Fruit fly (Drosophila melanogaster) whole organism, embryonic: ENCODE measurements around the gene Acp29AB.

ENCODE experiments used
- BtbVII ChIP-seq: fragments of 200-800 bp; sonication (Bioruptor generic); optimal IDR thresholded peaks from 3 replicates; lab custom pipeline; 2017; ENCODE audit warnings: missing biosample characterization, mild to moderate bottlenecking, missing genetic modification characterization
- C15 ChIP-seq: fragments of 200-800 bp; sonication (Bioruptor generic); IDR thresholded peaks from 3 replicates; pipeline ENCODE4 v1.3.6; 2022; ENCODE audit warnings: missing biosample characterization, missing genetic modification characterization
- CG10366 ChIP-seq: fragments of 200-800 bp; sonication (Bioruptor generic); IDR thresholded peaks from 2 replicates; pipeline ENCODE4 v1.3.6; 2022; ENCODE audit warnings: missing biosample characterization, missing genetic modification characterization
- CG11093 ChIP-seq: fragments of 200-800 bp; sonication (Bioruptor generic); IDR thresholded peaks from 3 replicates; pipeline ENCODE4 v1.3.6; 2022; ENCODE audit warnings: missing biosample characterization, missing genetic modification characterization
- CG11504 ChIP-seq: fragments of 200-800 bp; sonication (Bioruptor generic); optimal IDR thresholded peaks from 3 replicates; lab custom pipeline; 2019; ENCODE audit warnings: missing biosample characterization, mild to moderate bottlenecking, missing genetic modification characterization, moderate library complexity
- CG12104 ChIP-seq: fragments of 200-800 bp; sonication (Bioruptor generic); optimal IDR thresholded peaks from 3 replicates; lab custom pipeline; 2016; ENCODE audit warnings: missing biosample characterization, missing genetic modification characterization
- CG12769 ChIP-seq: fragments of 200-800 bp; sonication (Bioruptor generic); optimal IDR thresholded peaks from 2 replicates; lab custom pipeline; 2019; ENCODE audit warnings: missing biosample characterization, mild to moderate bottlenecking, missing genetic modification characterization, moderate library complexity
- CG13424 ChIP-seq: fragments of 200-800 bp; sonication (Bioruptor generic); optimal IDR thresholded peaks from 2 replicates; lab custom pipeline; 2019; ENCODE audit warnings: missing biosample characterization, mild to moderate bottlenecking, missing genetic modification characterization, moderate library complexity
- CG17385 ChIP-seq: fragments of 200-800 bp; sonication (Bioruptor generic); optimal IDR thresholded peaks from 3 replicates; lab custom pipeline; 2018; ENCODE audit warnings: missing biosample characterization, mild to moderate bottlenecking, missing genetic modification characterization
- CG17802 ChIP-seq: fragments of 200-800 bp; sonication (Bioruptor generic); optimal IDR thresholded peaks from 2 replicates; lab custom pipeline; 2018; ENCODE audit warnings: missing biosample characterization, mild to moderate bottlenecking, missing genetic modification characterization, moderate library complexity
- CG18619 ChIP-seq: fragments of 200-800 bp; sonication (Bioruptor generic); optimal IDR thresholded peaks from 3 replicates; lab custom pipeline; 2017; ENCODE audit warnings: missing biosample characterization, mild to moderate bottlenecking, missing genetic modification characterization
- CG2129 ChIP-seq: fragments of 200-800 bp; sonication (Bioruptor generic); IDR thresholded peaks from 2 replicates; pipeline ENCODE4 v1.3.6; 2022; ENCODE audit warnings: missing biosample characterization, missing genetic modification characterization; ENCODE audit not compliant: partially characterized antibody
- CG2712 ChIP-seq: fragments of 200-800 bp; optimal IDR thresholded peaks from 3 replicates; lab custom pipeline; 2019; ENCODE audit warnings: missing biosample characterization, mild to moderate bottlenecking, missing genetic modification characterization, moderate library complexity
- CG4730 ChIP-seq: fragments of 200-800 bp; sonication (Bioruptor generic); IDR thresholded peaks from 2 replicates; pipeline ENCODE4 v1.3.6; 2022; ENCODE audit warnings: missing biosample characterization, missing genetic modification characterization
- CG6813 ChIP-seq: fragments of 200-800 bp; sonication (Bioruptor generic); optimal IDR thresholded peaks from 2 replicates; lab custom pipeline; 2017; ENCODE audit warnings: missing biosample characterization, missing genetic modification characterization, mild to moderate bottlenecking, moderate library complexity, missing genetic modification reagents
- CG7987 ChIP-seq: fragments of 200-800 bp; sonication (Bioruptor generic); optimal IDR thresholded peaks from 2 replicates; lab custom pipeline; 2018; ENCODE audit warnings: missing biosample characterization, mild to moderate bottlenecking, missing genetic modification characterization, moderate library complexity
- CG8765 ChIP-seq: fragments of 200-800 bp; sonication (Bioruptor generic); IDR thresholded peaks from 2 replicates; pipeline ENCODE4 v1.3.6; 2022; ENCODE audit warnings: missing biosample characterization, missing genetic modification characterization
- CG8924 ChIP-seq: fragments of 200-800 bp; optimal IDR thresholded peaks from 3 replicates; lab custom pipeline; 2019; ENCODE audit warnings: missing biosample characterization, mild to moderate bottlenecking, missing genetic modification characterization, moderate library complexity
- CoRest ChIP-seq: fragments of 200-800 bp; sonication (Bioruptor generic); optimal IDR thresholded peaks from 3 replicates; lab custom pipeline; 2018; ENCODE audit warnings: missing biosample characterization, mild to moderate bottlenecking, missing genetic modification characterization, moderate library complexity
- Dp ChIP-seq: fragments of 200-800 bp; sonication (Bioruptor generic); optimal IDR thresholded peaks from 2 replicates; lab custom pipeline; 2018; ENCODE audit warnings: missing biosample characterization, mild to moderate bottlenecking, missing genetic modification characterization, moderate library complexity
- Dref ChIP-seq: fragments of 200-800 bp; sonication (Bioruptor generic); IDR thresholded peaks from 2 replicates; pipeline ENCODE4 v1.3.6; 2022; ENCODE audit warnings: missing biosample characterization, missing genetic modification characterization
- ERR ChIP-seq: fragments of 200-800 bp; sonication (Bioruptor generic); optimal IDR thresholded peaks from 2 replicates; lab custom pipeline; 2016; ENCODE audit warnings: missing biosample characterization, missing genetic modification characterization
- Elba2 ChIP-seq: fragments of 200-800 bp; sonication (Bioruptor generic); optimal IDR thresholded peaks from 3 replicates; lab custom pipeline; 2016; ENCODE audit warnings: missing biosample characterization, missing genetic modification characterization
- Ets65A ChIP-seq: fragments of 200-800 bp; sonication (Bioruptor generic); peaks from one replicate; lab custom pipeline; 2016; ENCODE audit warnings: missing biosample characterization, missing genetic modification characterization
- Fer2 ChIP-seq: fragments of 200-800 bp; sonication (Bioruptor generic); optimal IDR thresholded peaks from 2 replicates; lab custom pipeline; 2018; ENCODE audit warnings: missing biosample characterization, mild to moderate bottlenecking, missing genetic modification characterization, moderate library complexity
- HmgD ChIP-seq: fragments of 200-800 bp; sonication (Bioruptor generic); optimal IDR thresholded peaks from 3 replicates; lab custom pipeline; 2016; ENCODE audit warnings: missing biosample characterization, missing genetic modification characterization
- Hmx ChIP-seq: fragments of 200-800 bp; sonication (Bioruptor generic); optimal IDR thresholded peaks from 2 replicates; lab custom pipeline; 2016; ENCODE audit warnings: missing biosample characterization, missing genetic modification characterization
- Hr51 ChIP-seq, 2 experiments: fragments of 200-800 bp; sonication (Bioruptor generic); optimal IDR thresholded peaks; 2 replicates in 1 of 2; 3 replicates in 1 of 2; lab custom pipeline; 2016 to 2018; ENCODE audit warnings: missing biosample characterization in 2 of 2, missing genetic modification characterization in 2 of 2, mild to moderate bottlenecking in 1 of 2, moderate library complexity in 1 of 2
- MBD-R2 ChIP-seq: fragments of 200-800 bp; sonication (Bioruptor generic); IDR thresholded peaks from 2 replicates; pipeline ENCODE4 v1.3.6; 2022; ENCODE audit warnings: missing biosample characterization, missing genetic modification characterization
- Med ChIP-seq: fragments of 200-800 bp; sonication (Bioruptor generic); peaks from one replicate; lab custom pipeline; 2016; ENCODE audit warnings: missing biosample characterization, missing genetic modification characterization, mild to moderate bottlenecking, inconsistent platforms, moderate library complexity
- Pdp1 ChIP-seq, 2 experiments: fragments of 200-800 bp; sonication (Bioruptor generic); optimal IDR thresholded peaks; 3 replicates each; lab custom pipeline; 2016; ENCODE audit warnings: missing biosample characterization in 2 of 2, missing genetic modification characterization in 2 of 2, mild to moderate bottlenecking in 1 of 2, moderate library complexity in 1 of 2
- Sox102F ChIP-seq: fragments of 200-800 bp; sonication (Bioruptor generic); optimal IDR thresholded peaks from 2 replicates; lab custom pipeline; 2018; ENCODE audit warnings: missing biosample characterization, mild to moderate bottlenecking, missing genetic modification characterization, moderate library complexity
- Sry-δ ChIP-seq: fragments of 200-800 bp; sonication (Bioruptor generic); optimal IDR thresholded peaks from 2 replicates; lab custom pipeline; 2016; ENCODE audit warnings: missing biosample characterization, missing genetic modification characterization
- Stat92E ChIP-seq, 3 experiments: fragments of >200 bp in 2 of 3; fragments of 200-800 bp in 1 of 3; sonication (Bioruptor generic) in 1 of 3; optimal IDR thresholded peaks; 2 replicates each; lab custom pipeline; 2017 to 2019; ENCODE audit warnings: missing biosample characterization in 3 of 3, missing genetic modification characterization in 3 of 3, mild to moderate bottlenecking in 1 of 3, moderate library complexity in 1 of 3
- chif ChIP-seq, 2 experiments: fragments of 200-800 bp; sonication (Bioruptor generic); optimal IDR thresholded peaks; 3 replicates each; lab custom pipeline; 2016; ENCODE audit warnings: missing biosample characterization in 2 of 2, missing genetic modification characterization in 2 of 2
- exex ChIP-seq: fragments of 200-800 bp; sonication (Bioruptor generic); optimal IDR thresholded peaks from 4 replicates; lab custom pipeline; 2018; ENCODE audit warnings: missing biosample characterization, mild to moderate bottlenecking, missing genetic modification characterization, moderate library complexity
- knrl ChIP-seq: fragments of 200-800 bp; sonication (Bioruptor generic); IDR thresholded peaks from 3 replicates; pipeline ENCODE4 v1.3.6; 2022; ENCODE audit warnings: missing biosample characterization, missing genetic modification characterization; ENCODE audit not compliant: partially characterized antibody
- lab ChIP-seq: fragments of 200-800 bp; sonication (Bioruptor generic); optimal IDR thresholded peaks from 3 replicates; lab custom pipeline; 2017; ENCODE audit warnings: missing biosample characterization, missing genetic modification characterization, mild to moderate bottlenecking, moderate library complexity, missing genetic modification reagents
- lbe ChIP-seq: fragments of 200-800 bp; sonication (Bioruptor generic); optimal IDR thresholded peaks from 2 replicates; lab custom pipeline; 2016; ENCODE audit warnings: missing biosample characterization, mild to moderate bottlenecking, missing genetic modification characterization
- lola ChIP-seq, 3 experiments: fragments of >200 bp in 2 of 3; fragments of 200-800 bp in 1 of 3; sonication (Bioruptor generic) in 1 of 3; optimal IDR thresholded peaks; 2 replicates each; lab custom pipeline; 2017 to 2019; ENCODE audit warnings: missing biosample characterization in 3 of 3, missing genetic modification characterization in 3 of 3, mild to moderate bottlenecking in 1 of 3, moderate library complexity in 1 of 3
- mirr ChIP-seq: fragments of 200-800 bp; sonication (Bioruptor generic); optimal IDR thresholded peaks from 3 replicates; lab custom pipeline; 2018; ENCODE audit warnings: missing biosample characterization, mild to moderate bottlenecking, missing genetic modification characterization
- otp ChIP-seq: fragments of 200-800 bp; sonication (Bioruptor generic); IDR thresholded peaks from 3 replicates; pipeline ENCODE4, ENCODE4 v1.3.6; 2022; ENCODE audit warnings: missing biosample characterization, missing genetic modification characterization
- seq ChIP-seq: fragments of 200-800 bp; sonication (Bioruptor generic); IDR thresholded peaks from 2 replicates; pipeline ENCODE4 v1.3.6; 2022; ENCODE audit warnings: missing biosample characterization, missing genetic modification characterization
- stwl ChIP-seq: fragments of 200-800 bp; sonication (Bioruptor generic); optimal IDR thresholded peaks from 3 replicates; lab custom pipeline; 2018; ENCODE audit warnings: missing biosample characterization, mild to moderate bottlenecking, missing genetic modification characterization, moderate library complexity
- sug ChIP-seq: fragments of 200-800 bp; optimal IDR thresholded peaks from 2 replicates; lab custom pipeline; 2019; ENCODE audit warnings: missing biosample characterization, mild to moderate bottlenecking, missing genetic modification characterization, moderate library complexity
- tap ChIP-seq: fragments of 200-800 bp; optimal IDR thresholded peaks from 3 replicates; lab custom pipeline; 2019; ENCODE audit warnings: missing biosample characterization, mild to moderate bottlenecking, missing genetic modification characterization, moderate library complexity

The Acp29AB gene

DNA sequence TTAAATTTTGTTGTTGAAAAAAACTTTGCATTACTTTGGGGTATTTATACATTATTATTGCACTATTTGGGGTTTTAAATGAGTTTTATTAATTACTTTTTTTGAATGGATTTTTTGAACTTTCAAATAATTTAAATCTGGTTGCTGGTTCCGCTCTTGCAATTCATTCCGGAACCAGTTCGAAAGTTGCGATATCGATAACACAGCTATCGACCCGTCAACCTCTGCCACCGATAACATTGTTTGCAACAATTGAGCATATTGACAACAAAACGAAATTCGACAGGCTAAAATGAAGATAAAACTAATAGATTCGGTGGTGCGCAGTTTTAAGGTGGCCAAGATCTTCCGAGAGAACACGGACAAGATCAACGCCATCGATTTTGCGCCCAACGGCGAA is 18.8 kb downstream of the Acp29AB start, which contains the start of gene Wdr82 (continued):
- peak; percentile 47 for TF ChIP-seq Sry-δ (GFP tag; lab: Kevin White, UChicago)
- TF ChIP-seq Dp = peak; percentile 84
- no peak for TF ChIP-seq Hmx
- TF ChIP-seq, all 482 proteins: peak for 59

- TF ChIP-seq lab (GFP tag; lab: Kevin White, UChicago) = peak; percentile 20
- peak; percentile 64 for TF ChIP-seq Med (GFP tag; lab: Kevin White, UChicago)
- TF ChIP-seq seq = no peak
- no peak for TF ChIP-seq Hr51 (GFP tag; optimal IDR thresholded peaks at IDR 0.05; lab: Kevin White, UChicago)
- TF ChIP-seq exex = peak; percentile 83
- TF ChIP-seq mirr (GFP tag; lab: Kevin White, UChicago) = peak; percentile 39
- peak; percentile 23 for TF ChIP-seq sug (tag; lab: Kevin White, UChicago)
- 0 out of 2 replicates have a peak, but pooled peaks have one; percentile 17 for TF ChIP-seq CG4730 (GFP tag; lab: Robert Waterston, UW)
- no peak for TF ChIP-seq lola (GFP tag; optimal IDR thresholded peaks at IDR 0.05; lab: Kevin White, UChicago)
- peak; percentile 58 for TF ChIP-seq Ets65A (GFP tag; lab: Kevin White, UChicago)
Observed at dm6 chr2L:8372248-8372647, 20.8 kb downstream of the Acp29AB start.

dm6 chr2L:8371354-8371937 is 21.6 kb downstream of the Acp29AB start:
- TF ChIP-seq Elba2 (GFP tag; lab: Kevin White, UChicago) = no peak
- TF ChIP-seq CG10366 = 0 out of 2 replicates have a peak, but pooled peaks have one; percentile 8
- no peak for TF ChIP-seq Fer2 (tag; lab: Kevin White, UChicago)
- TF ChIP-seq ERR = no peak
- TF ChIP-seq chif (GFP tag; optimal IDR thresholded peaks at IDR 0.05; lab: Kevin White, UChicago) = no peak
- TF ChIP-seq CoRest (tag; lab: Kevin White, UChicago) = peak; percentile 10
- TF ChIP-seq CG2712 (tag; lab: Kevin White, UChicago) = peak; percentile 29
- TF ChIP-seq otp = no peak
- no peak for TF ChIP-seq Pdp1 (GFP tag; optimal IDR thresholded peaks at IDR 0.05; lab: Kevin White, UChicago)
- no peak for TF ChIP-seq MBD-R2 (GFP tag; lab: Robert Waterston, UW)
- TF ChIP-seq stwl (tag; lab: Kevin White, UChicago) = no peak
- TF ChIP-seq CG12769 (tag; lab: Kevin White, UChicago) = no peak
- TF ChIP-seq CG12104 (GFP tag; lab: Kevin White, UChicago) = no peak
- TF ChIP-seq Stat92E (GFP tag; optimal IDR thresholded peaks at IDR 0.05; lab: Kevin White, UChicago) = no peak
- no peak for TF ChIP-seq CG11093
- no peak for TF ChIP-seq Dref (GFP tag; lab: Robert Waterston, UW)
- TF ChIP-seq Med (GFP tag; lab: Kevin White, UChicago) = peak; percentile 61
- TF ChIP-seq CG8924 (tag; lab: Kevin White, UChicago) = peak; percentile 38
- no peak for TF ChIP-seq lola (GFP tag; optimal IDR thresholded peaks at IDR 0.05; lab: Kevin White, UChicago)
- no peak for TF ChIP-seq C15 (GFP tag; lab: Robert Waterston, UW)
- TF ChIP-seq CG17802 (tag; lab: Kevin White, UChicago) = no peak
- TF ChIP-seq tap (tag; lab: Kevin White, UChicago) = peak; percentile 21
- no peak for TF ChIP-seq CG8765 (GFP tag; lab: Robert Waterston, UW)
- no peak for TF ChIP-seq CG7987 (GFP tag; lab: Kevin White, UChicago)
- TF ChIP-seq knrl (GFP tag; lab: Robert Waterston, UW) = no peak
- TF ChIP-seq HmgD (GFP tag; lab: Kevin White, UChicago) = no peak
- TF ChIP-seq CG2129 (GFP tag; lab: Robert Waterston, UW) = no peak
- TF ChIP-seq Sox102F (GFP tag; lab: Kevin White, UChicago) = peak; percentile 23
- peak; percentile 14 for TF ChIP-seq CG6813
- no peak for TF ChIP-seq CG18619 (GFP tag; lab: Kevin White, UChicago)
- peak; percentile 48 for TF ChIP-seq CG11504 (tag; lab: Kevin White, UChicago)
- no peak for TF ChIP-seq CG17385 (GFP tag; lab: Kevin White, UChicago)
- TF ChIP-seq CG13424 (tag; lab: Kevin White, UChicago) = peak; percentile 22
- no peak for TF ChIP-seq lbe (GFP tag; lab: Kevin White, UChicago)
- peak; percentile 24 for TF ChIP-seq BtbVII
